Fruit fly (Drosophila melanogaster) whole organism: ENCODE measurements around the gene CG11699.

Experiments used
- CG8478 ChIP-seq: fragments of >200 bp; optimal IDR thresholded peaks from 2 replicates; lab custom pipeline; 2018; ENCODE audit warnings: inconsistent platforms
- EcR ChIP-seq, 2 experiments: fragments of >200 bp; optimal IDR thresholded peaks; 2 replicates each; lab custom pipeline; 2017; ENCODE audit warnings: missing biosample characterization in 2 of 2, missing genetic modification characterization in 2 of 2, missing genetic modification reagents in 2 of 2
- psq ChIP-seq: fragments of >200 bp; optimal IDR thresholded peaks from 2 replicates; lab custom pipeline; 2017
- usp ChIP-seq: fragments of >200 bp; optimal IDR thresholded peaks from 2 replicates; lab custom pipeline; 2017; ENCODE audit warnings: missing biosample characterization, missing genetic modification characterization, mixed read lengths

DNA sequence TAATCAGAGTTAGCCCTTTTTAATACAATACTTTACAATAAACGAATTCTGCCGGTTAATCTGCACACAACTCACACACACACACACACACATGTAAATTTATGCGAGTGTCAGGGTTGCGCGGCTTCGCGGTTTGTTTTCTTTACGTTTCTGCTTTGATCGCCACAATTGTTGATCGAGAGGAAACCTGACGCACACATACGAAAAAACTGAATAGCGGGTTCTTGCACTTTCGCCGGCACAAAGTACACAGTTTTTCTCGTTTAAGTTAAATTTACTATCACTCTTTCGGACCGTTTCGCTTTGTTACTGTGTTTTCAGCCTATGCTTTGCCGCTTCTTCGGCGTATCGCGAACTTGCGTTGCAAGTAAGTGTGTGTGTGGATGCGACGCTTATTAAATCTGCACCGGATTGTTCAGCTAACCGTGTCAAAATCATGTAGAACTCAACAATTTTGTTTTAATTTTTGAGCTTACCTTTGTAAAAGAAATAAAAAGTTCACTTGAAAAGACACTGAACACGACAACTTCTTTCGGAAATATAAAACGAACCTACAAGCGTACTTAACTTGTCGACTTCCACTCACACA lies 40.7 kb downstream of the CG11699 start:
- TF ChIP-seq CG8478 (no peak), usp (no peak), psq (lab: Kevin White, UChicago) (no peak), EcR (GFP tag; optimal IDR thresholded peaks at IDR 0.05; lab: Kevin White, UChicago) (no peak)
